Fruit fly (Drosophila melanogaster): Measurements from ENCODE around the gene CG31871.

DNA sequence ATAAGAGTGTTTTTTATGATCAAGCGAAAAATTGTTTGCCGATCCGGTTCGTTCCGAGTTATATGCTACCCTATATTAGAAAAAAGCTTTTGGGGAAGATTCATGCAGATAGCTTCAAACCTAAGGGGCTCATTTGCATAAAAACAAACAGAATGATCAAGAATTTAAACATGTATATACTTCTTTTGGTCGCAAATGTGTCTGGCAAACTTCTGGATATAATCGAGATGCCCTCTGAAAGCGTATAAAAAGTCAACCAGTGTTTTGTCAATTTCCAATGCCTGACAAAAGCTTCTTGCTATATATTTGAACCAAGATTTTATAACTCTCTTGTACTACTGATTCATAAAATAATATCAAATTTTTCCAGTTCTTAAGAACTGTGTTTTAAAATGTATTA lies 23.8 kb downstream of the CG31871 start:
- TF ChIP-seq pan (optimal IDR thresholded peaks at IDR 0.05) (no peak), Myc (optimal IDR thresholded peaks at IDR 0.05) (no peak), fru (GFP tag; optimal IDR thresholded peaks at IDR 0.05) (no peak), Mio (GFP tag; optimal IDR thresholded peaks at IDR 0.05) (no peak), h (GFP tag; optimal IDR thresholded peaks at IDR 0.05) (no peak), CrebA (GFP tag; optimal IDR thresholded peaks at IDR 0.05; ENCODE audit: borderline replicate concordance) (no peak), lola (GFP tag; optimal IDR thresholded peaks at IDR 0.05) (no peak), Hr78 (GFP tag; optimal IDR thresholded peaks at IDR 0.05) (no peak), Hr83 (GFP tag; optimal IDR thresholded peaks at IDR 0.05; ENCODE audit: poor library complexity, severe bottlenecking) (no peak), jim (GFP tag; optimal IDR thresholded peaks at IDR 0.05) (no peak)

Data from whole organism, wandering third instar larva.